Worm (Caenorhabditis elegans): Measurements from ENCODE around the gene cpsf-4.

cpsf-4 gene

DNA sequence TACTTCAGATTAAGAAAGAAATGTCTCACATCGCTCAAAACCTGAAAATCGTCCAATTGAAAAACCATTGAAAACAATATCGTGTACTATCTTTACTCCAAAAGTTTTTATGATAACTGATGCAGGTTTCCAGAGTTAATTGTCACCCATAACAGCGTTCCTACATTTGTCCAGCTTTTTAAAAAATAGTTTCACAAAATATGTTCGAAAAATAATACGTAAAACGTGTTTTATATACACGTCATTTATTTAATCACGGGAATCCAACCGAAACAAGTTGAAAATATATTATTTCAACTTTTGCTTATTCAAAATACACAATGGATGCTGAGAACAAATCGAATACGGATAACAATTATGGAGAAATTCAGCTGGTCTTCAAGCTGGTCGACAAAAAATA, 17.7 kb downstream of the cpsf-4 start, which contains the start of gene K08E4.7:
TSS of gene K08E4.7 (plus strand) at position 301 of the 400 bp plus-strand sequence.
- TF ChIP-seq ztf-11 (tag; optimal IDR thresholded peaks at IDR 0.05) (no peak), flh-1 (GFP tag; optimal IDR thresholded peaks at IDR 0.05) (no peak)

DNA sequence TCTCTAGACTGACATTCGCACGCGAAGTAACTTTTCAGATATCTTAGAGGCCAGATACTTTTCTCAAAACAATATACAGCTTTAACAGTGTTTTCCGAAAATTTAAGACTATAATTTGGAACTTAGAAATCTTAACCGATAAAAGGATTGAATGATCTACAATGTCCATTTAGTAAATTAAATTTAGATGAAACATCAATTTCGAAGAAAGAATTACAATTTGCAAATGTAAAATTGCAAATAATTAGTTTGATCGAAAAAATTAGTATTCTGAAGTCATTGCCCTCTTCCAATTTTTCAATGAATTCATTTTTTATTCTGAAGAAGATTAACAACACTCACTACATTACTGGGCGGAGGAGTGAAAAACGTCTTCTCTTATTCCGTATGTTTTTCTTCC, 24.7 kb downstream of the cpsf-4 start, which contains the start of gene bath-37:
TSS of gene bath-37 (plus strand) at position 301 of the 400 bp plus-strand sequence.
- TF ChIP-seq tbx-8 (GFP tag; optimal IDR thresholded peaks at IDR 0.05) (no peak), nhr-2 (tag; optimal IDR thresholded peaks at IDR 0.05) (no peak), lin-13 (tag; optimal IDR thresholded peaks at IDR 0.05) (no peak), ztf-11 (tag; optimal IDR thresholded peaks at IDR 0.05) (no peak), blmp-1 (tag; optimal IDR thresholded peaks at IDR 0.05) (no peak), lin-32 (GFP tag; optimal IDR thresholded peaks at IDR 0.05) (no peak), unc-62 (GFP tag; optimal IDR thresholded peaks at IDR 0.05) (no peak), hlh-1 (tag; optimal IDR thresholded peaks at IDR 0.05) (no peak), elt-3 (tag; optimal IDR thresholded peaks at IDR 0.05) (no peak)

DNA sequence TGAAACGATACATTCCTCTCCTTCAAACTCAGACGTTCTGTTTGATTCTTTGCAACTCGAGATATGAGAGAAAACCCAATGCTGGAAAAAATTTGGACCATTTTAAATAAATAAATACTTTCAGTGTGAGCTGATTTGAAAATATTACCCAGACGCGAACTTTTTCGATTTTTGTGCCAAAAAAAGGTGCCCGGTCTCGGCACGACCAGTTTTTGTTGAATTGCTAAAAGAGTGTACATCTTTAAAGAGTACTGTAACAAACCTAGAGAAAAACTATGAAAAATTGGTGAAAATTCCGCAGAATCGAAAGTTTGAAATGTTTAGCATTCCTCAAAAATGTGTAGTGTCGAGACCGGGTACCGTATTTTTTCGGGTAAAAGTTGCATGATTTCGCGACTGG, 32.0 kb downstream of the cpsf-4 start, which contains the start of gene K08E4.8:
TSS of gene K08E4.8 (minus strand) at position 101 of the 400 bp plus-strand sequence.
- TF ChIP-seq lsy-2 (tag; optimal IDR thresholded peaks at IDR 0.05) (no peak), ceh-83 (GFP tag; optimal IDR thresholded peaks at IDR 0.05) (no peak), flh-1 (GFP tag; optimal IDR thresholded peaks at IDR 0.05) (no peak), ztf-11 (tag; optimal IDR thresholded peaks at IDR 0.05) (no peak), nhr-237 (tag; optimal IDR thresholded peaks at IDR 0.05) (no peak), bed-3 (GFP tag; optimal IDR thresholded peaks at IDR 0.05) (no peak), unc-120 (tag; optimal IDR thresholded peaks at IDR 0.05; ENCODE audit: poor library complexity, severe bottlenecking) (no peak), sptf-1 (tag; optimal IDR thresholded peaks at IDR 0.05) (no peak), mep-1 (tag; optimal IDR thresholded peaks at IDR 0.05) (no peak), sem-2 (GFP tag; optimal IDR thresholded peaks at IDR 0.05) (no peak), drap-1 (GFP tag; optimal IDR thresholded peaks at IDR 0.05) (no peak), elt-3 (tag; optimal IDR thresholded peaks at IDR 0.05) (no peak), elt-1 (tag; optimal IDR thresholded peaks at IDR 0.05; ENCODE audit: borderline replicate concordance, insufficient read depth) (no peak), zip-8 (tag; optimal IDR thresholded peaks at IDR 0.05) (no peak), ces-1 (GFP tag; optimal IDR thresholded peaks at IDR 0.05) (no peak), hlh-1 (tag; optimal IDR thresholded peaks at IDR 0.05) (no peak), unc-39 (tag; optimal IDR thresholded peaks at IDR 0.05) (no peak), blmp-1 (tag; optimal IDR thresholded peaks at IDR 0.05) (no peak), ceh-43 (GFP tag; optimal IDR thresholded peaks at IDR 0.05) (no peak)

DNA sequence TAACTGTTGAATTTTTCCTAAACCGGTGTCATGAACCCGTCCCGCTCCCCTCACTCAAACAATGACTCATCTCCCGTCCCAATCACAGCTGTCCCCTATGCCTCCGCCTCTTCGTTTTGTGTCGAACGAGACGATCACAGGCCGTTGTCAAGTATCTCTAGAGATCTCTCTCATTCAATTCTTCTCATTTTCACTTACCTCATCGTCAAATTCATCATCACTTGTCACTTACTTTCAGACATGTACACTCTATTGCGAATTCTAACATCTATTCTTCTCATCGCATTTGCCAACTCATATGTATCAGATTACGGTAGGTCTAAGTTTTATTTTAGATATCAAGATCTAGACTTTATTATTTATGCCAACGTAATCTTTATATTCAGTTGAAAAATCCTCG, 35.7 kb downstream of the cpsf-4 start, which contains the start of gene K08E4.3:
TSS of gene K08E4.3 (plus strand) at position 235 of the 400 bp plus-strand sequence.
- no peak for TF ChIP-seq nhr-12 (tag; optimal IDR thresholded peaks at IDR 0.05)
- peak; percentile 77 for TF ChIP-seq unc-62 (GFP tag; optimal IDR thresholded peaks at IDR 0.05)
- TF ChIP-seq mls-2 (tag; optimal IDR thresholded peaks at IDR 0.05): no peak
- TF ChIP-seq unc-120 (tag; optimal IDR thresholded peaks at IDR 0.05; ENCODE audit: poor library complexity, severe bottlenecking): peak; percentile 18
- TF ChIP-seq hlh-1 (tag; optimal IDR thresholded peaks at IDR 0.05): peak; percentile 30

DNA sequence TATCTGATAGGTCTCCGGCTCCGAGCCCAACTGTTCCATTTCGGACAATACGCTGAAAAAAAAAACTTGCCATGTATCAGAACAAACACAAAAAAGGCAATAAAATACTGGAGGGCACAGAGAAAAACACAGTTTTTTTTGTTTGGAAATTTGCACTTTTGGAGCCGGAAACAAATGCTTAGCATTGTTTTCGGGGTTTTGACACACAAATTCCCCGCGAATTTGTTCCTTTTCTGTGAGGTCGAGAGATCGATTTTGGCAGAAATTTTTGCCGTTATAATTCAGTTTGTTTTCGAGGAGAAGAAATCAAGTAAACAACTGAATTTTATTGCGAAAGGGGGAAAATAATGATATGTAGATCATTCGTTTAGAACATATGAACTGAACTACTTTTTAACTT, 36.6 kb downstream of the cpsf-4 start, which contains the start of gene K08E4.2:
TSS of gene K08E4.2 (minus strand) at position 54 of the 400 bp plus-strand sequence.
- TF ChIP-seq hlh-1 (tag; optimal IDR thresholded peaks at IDR 0.05) (no peak), lsy-2 (tag; optimal IDR thresholded peaks at IDR 0.05) (no peak), nhr-237 (tag; optimal IDR thresholded peaks at IDR 0.05) (no peak), drap-1 (GFP tag; optimal IDR thresholded peaks at IDR 0.05) (no peak), blmp-1 (tag; optimal IDR thresholded peaks at IDR 0.05) (no peak), tbx-8 (GFP tag; optimal IDR thresholded peaks at IDR 0.05) (no peak), nhr-76 (tag; optimal IDR thresholded peaks at IDR 0.05) (no peak), ceh-83 (GFP tag; optimal IDR thresholded peaks at IDR 0.05) (no peak), pha-4 (tag; optimal IDR thresholded peaks at IDR 0.05) (no peak), mls-2 (tag; optimal IDR thresholded peaks at IDR 0.05) (no peak)

DNA sequence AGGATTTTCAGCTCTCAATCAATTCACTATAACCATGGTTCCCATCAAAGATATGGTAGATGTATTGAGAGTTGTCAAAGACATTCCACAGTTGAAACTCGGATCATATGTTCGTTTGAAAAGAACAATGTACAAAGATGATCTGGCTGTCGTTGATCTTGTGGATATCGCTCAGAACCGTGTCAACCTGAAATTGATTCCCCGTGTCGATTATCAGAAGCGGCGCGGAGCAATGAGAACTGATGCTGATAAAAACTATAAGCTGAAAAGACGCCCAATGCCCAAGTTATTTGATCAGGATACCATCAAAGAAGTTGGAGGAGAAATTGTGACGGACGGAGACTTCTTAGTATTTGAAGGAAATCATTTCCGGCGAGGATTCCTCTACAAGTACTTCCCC, 40.8 kb downstream of the cpsf-4 start:
- TF ChIP-seq pha-4 (tag; optimal IDR thresholded peaks at IDR 0.05) (no peak), unc-62 (GFP tag; optimal IDR thresholded peaks at IDR 0.05) (no peak), mab-5 (tag; optimal IDR thresholded peaks at IDR 0.05) (no peak), flh-1 (GFP tag; optimal IDR thresholded peaks at IDR 0.05) (no peak), snpc-4 (tag; optimal IDR thresholded peaks at IDR 0.05) (no peak), M03D4.4 (tag; optimal IDR thresholded peaks at IDR 0.05) (no peak), ceh-43 (GFP tag; optimal IDR thresholded peaks at IDR 0.05) (no peak), zip-8 (tag; optimal IDR thresholded peaks at IDR 0.05) (no peak), unc-120 (tag; optimal IDR thresholded peaks at IDR 0.05; ENCODE audit: poor library complexity, severe bottlenecking) (no peak), nhr-76 (tag; optimal IDR thresholded peaks at IDR 0.05) (no peak), ceh-83 (GFP tag; optimal IDR thresholded peaks at IDR 0.05) (no peak), nhr-237 (tag; optimal IDR thresholded peaks at IDR 0.05) (no peak), cnd-1 (tag; optimal IDR thresholded peaks at IDR 0.05) (no peak), elt-3 (tag; optimal IDR thresholded peaks at IDR 0.05) (no peak), lsy-2 (tag; optimal IDR thresholded peaks at IDR 0.05) (no peak), ztf-11 (tag; optimal IDR thresholded peaks at IDR 0.05) (no peak), blmp-1 (tag; optimal IDR thresholded peaks at IDR 0.05) (no peak)

Data from whole organism, mixed stage, embryonic.